Worm (Caenorhabditis elegans) whole organism, L4/young adult: ENCODE results near the gene rabs-5.

Experiments
- W03F9.2 ChIP-seq: fragments of 150-350 bp; optimal IDR thresholded peaks from 2 replicates; lab custom pipeline; 2014; ENCODE audit warnings: missing biosample characterization, missing genetic modification characterization
- dao-5 ChIP-seq: sonication (generic microtip); optimal IDR thresholded peaks from 2 replicates; lab custom pipeline; 2016; ENCODE audit warnings: missing genotype, missing genetic modification characterization, moderate library complexity, missing compliant biosample characterization

DNA sequence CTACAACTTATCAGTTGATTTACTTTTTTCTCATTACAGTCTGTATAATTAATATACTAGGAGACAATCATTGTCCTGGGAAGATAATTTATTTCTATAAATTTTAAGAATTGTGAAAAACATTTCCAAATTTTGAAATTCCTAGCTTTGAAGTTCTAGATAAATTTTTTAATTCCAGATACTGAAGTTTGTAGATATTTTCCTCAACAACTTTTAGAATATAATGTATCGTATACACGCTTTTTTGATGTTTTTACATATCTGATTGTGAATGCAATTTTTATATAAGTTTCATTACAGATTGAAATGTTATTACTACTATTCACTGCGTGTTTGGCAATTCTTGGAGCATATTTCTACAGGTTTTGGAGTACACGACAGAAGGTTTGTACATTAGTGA, 44.7 kb upstream of the rabs-5 start, which contains the start of gene faah-2:
- TF ChIP-seq dao-5 (no peak), W03F9.2 (tag; lab: Kevin White, UChicago) (no peak)
